Worm (Caenorhabditis elegans) whole organism, mixed stage, embryonic: ENCODE results near the gene W06G6.15.

Experiments
- bed-3 ChIP-seq: fragments of 200-800 bp; sonication (Bioruptor generic); optimal IDR thresholded peaks from 3 replicates; lab custom pipeline; 2018; ENCODE audit warnings: mild to moderate bottlenecking, missing genetic modification characterization, moderate library complexity, missing compliant biosample characterization
- blmp-1 ChIP-seq: fragments of 150-350 bp; optimal IDR thresholded peaks from 2 replicates; lab custom pipeline; 2014; ENCODE audit warnings: missing biosample characterization, missing genetic modification characterization
- ceh-39 ChIP-seq: fragments of 150-350 bp; optimal IDR thresholded peaks from 2 replicates; lab custom pipeline; 2014; ENCODE audit warnings: missing biosample characterization, missing genetic modification characterization
- ceh-43 ChIP-seq: fragments of 200-800 bp; sonication (Bioruptor generic); optimal IDR thresholded peaks from 2 replicates; lab custom pipeline; 2018; ENCODE audit warnings: mild to moderate bottlenecking, missing genetic modification characterization, moderate library complexity, missing compliant biosample characterization
- ceh-83 ChIP-seq: fragments of 200-800 bp; sonication (Bioruptor generic); optimal IDR thresholded peaks from 2 replicates; lab custom pipeline; 2018; ENCODE audit warnings: mild to moderate bottlenecking, missing genetic modification characterization, missing compliant biosample characterization
- ces-1 ChIP-seq: fragments of 150-350 bp; optimal IDR thresholded peaks from 2 replicates; lab custom pipeline; 2014; ENCODE audit warnings: missing biosample characterization, missing genetic modification reagents, missing genetic modification characterization
- cnd-1 ChIP-seq: fragments of 200-800 bp; sonication (Bioruptor generic); optimal IDR thresholded peaks from 2 replicates; lab custom pipeline; 2018; ENCODE audit warnings: mild to moderate bottlenecking, missing genetic modification characterization, missing compliant biosample characterization
- drap-1 ChIP-seq: fragments of 200-800 bp; sonication (Bioruptor generic); optimal IDR thresholded peaks from 3 replicates; lab custom pipeline; 2018; ENCODE audit warnings: mild to moderate bottlenecking, missing genetic modification characterization, missing compliant biosample characterization
- elt-1 ChIP-seq: sonication (generic microtip); optimal IDR thresholded peaks from 2 replicates; lab custom pipeline; 2017; ENCODE audit warnings: missing genetic modification characterization, mild to moderate bottlenecking, missing compliant biosample characterization, antibody characterized with exemption, moderate library complexity, borderline replicate concordance; ENCODE audit not compliant: insufficient read depth
- elt-3 ChIP-seq: fragments of 150-350 bp; optimal IDR thresholded peaks from 2 replicates; lab custom pipeline; 2014; ENCODE audit warnings: missing biosample characterization, missing genetic modification characterization
- ham-2 ChIP-seq: fragments of 200-800 bp; sonication (Bioruptor generic); optimal IDR thresholded peaks from 2 replicates; lab custom pipeline; 2018; ENCODE audit warnings: mild to moderate bottlenecking, missing genetic modification characterization, missing compliant biosample characterization
- lin-13 ChIP-seq: fragments of 150-350 bp; optimal IDR thresholded peaks from 2 replicates; lab custom pipeline; 2014; ENCODE audit warnings: missing biosample characterization, missing genetic modification characterization
- lin-32 ChIP-seq: fragments of 200-800 bp; sonication (Bioruptor generic); optimal IDR thresholded peaks from 2 replicates; lab custom pipeline; 2018; ENCODE audit warnings: mild to moderate bottlenecking, missing genetic modification characterization, missing compliant biosample characterization
- lsy-2 ChIP-seq: fragments of 150-350 bp; optimal IDR thresholded peaks from 2 replicates; lab custom pipeline; 2014; ENCODE audit warnings: missing biosample characterization, missing genetic modification characterization
- mls-2 ChIP-seq: sonication (generic microtip); optimal IDR thresholded peaks from 2 replicates; lab custom pipeline; 2016; ENCODE audit warnings: mild to moderate bottlenecking, missing genetic modification characterization, moderate library complexity, missing compliant biosample characterization
- nhr-12 ChIP-seq: fragments of 150-350 bp; optimal IDR thresholded peaks from 2 replicates; lab custom pipeline; 2014; ENCODE audit warnings: missing biosample characterization, missing genetic modification characterization
- nhr-2 ChIP-seq: fragments of 150-350 bp; optimal IDR thresholded peaks from 2 replicates; lab custom pipeline; 2014; ENCODE audit warnings: missing biosample characterization, missing genetic modification characterization
- nhr-237 ChIP-seq: fragments of 150-350 bp; optimal IDR thresholded peaks from 2 replicates; lab custom pipeline; 2014; ENCODE audit warnings: missing biosample characterization, missing genetic modification characterization
- nhr-28 ChIP-seq: fragments of 150-350 bp; optimal IDR thresholded peaks from 2 replicates; lab custom pipeline; 2014; ENCODE audit warnings: missing biosample characterization, missing genetic modification characterization
- nhr-76 ChIP-seq: sonication (generic microtip); optimal IDR thresholded peaks from 2 replicates; lab custom pipeline; 2017; ENCODE audit warnings: missing biosample characterization, missing genetic modification characterization
- pha-4 ChIP-seq: fragments of 150-350 bp; optimal IDR thresholded peaks from 2 replicates; lab custom pipeline; 2018; ENCODE audit warnings: missing biosample characterization, missing genetic modification reagents, missing genetic modification characterization
- snpc-4 ChIP-seq: fragments of 150-350 bp; optimal IDR thresholded peaks from 2 replicates; lab custom pipeline; 2014; ENCODE audit warnings: missing biosample characterization, missing genetic modification characterization
- sptf-1 ChIP-seq: sonication (generic microtip); optimal IDR thresholded peaks from 2 replicates; lab custom pipeline; 2017; ENCODE audit warnings: mild to moderate bottlenecking, missing genetic modification characterization, moderate library complexity, missing compliant biosample characterization
- tbx-8 ChIP-seq: fragments of 200-800 bp; sonication (Bioruptor generic); optimal IDR thresholded peaks from 2 replicates; lab custom pipeline; 2018; ENCODE audit warnings: mild to moderate bottlenecking, missing genetic modification characterization, moderate library complexity, missing compliant biosample characterization
- unc-120 ChIP-seq: sonication (generic microtip); optimal IDR thresholded peaks from 2 replicates; lab custom pipeline; 2017; ENCODE audit warnings: missing genetic modification characterization, missing compliant biosample characterization; ENCODE audit not compliant: poor library complexity, severe bottlenecking
- unc-39 ChIP-seq: fragments of 150-350 bp; optimal IDR thresholded peaks from 2 replicates; lab custom pipeline; 2014; ENCODE audit warnings: missing biosample characterization, missing genetic modification characterization
- unc-62 ChIP-seq: fragments of 150-350 bp; optimal IDR thresholded peaks from 2 replicates; lab custom pipeline; 2014; ENCODE audit warnings: missing biosample characterization, missing genetic modification reagents, missing genetic modification characterization
- zip-8 ChIP-seq: fragments of 150-350 bp; optimal IDR thresholded peaks from 2 replicates; lab custom pipeline; 2014; ENCODE audit warnings: missing biosample characterization, missing genetic modification characterization
- ztf-11 ChIP-seq: fragments of 150-350 bp; optimal IDR thresholded peaks from 2 replicates; lab custom pipeline; 2014; ENCODE audit warnings: missing biosample characterization, missing genetic modification characterization

The W06G6.15 gene

ce11 chrV:16672198-16672597 is 17.9 kb downstream of the W06G6.15 start, which contains the start of gene F14F8.8:
Gene F14F8.8 (minus strand): TSS chrV:16672298.
- no peak for TF ChIP-seq elt-1 (tag; lab: Kevin White, UChicago)
- TF ChIP-seq mls-2 (tag; lab: Kevin White, UChicago): no peak
- TF ChIP-seq tbx-8 (GFP tag; lab: Kevin White, UChicago): no peak
- no peak for TF ChIP-seq nhr-12 (tag; lab: Kevin White, UChicago)
- TF ChIP-seq sptf-1 (tag; lab: Kevin White, UChicago): no peak
- TF ChIP-seq cnd-1: no peak
- TF ChIP-seq pha-4: no peak
- no peak for TF ChIP-seq ceh-39 (tag; lab: Kevin White, UChicago)
- TF ChIP-seq nhr-237 (tag; lab: Kevin White, UChicago): no peak
- TF ChIP-seq zip-8 (tag; lab: Kevin White, UChicago): no peak
- no peak for TF ChIP-seq nhr-2 (tag; lab: Kevin White, UChicago)
- TF ChIP-seq, all 35 proteins: peak for 0

ce11 chrV:16674399-16674798 is 20.1 kb downstream of the W06G6.15 start:
- TF ChIP-seq lin-32 (GFP tag; lab: Kevin White, UChicago) (no peak), snpc-4 (tag; lab: Kevin White, UChicago) (no peak), ceh-43 (GFP tag; lab: Kevin White, UChicago) (no peak), drap-1 (GFP tag; lab: Kevin White, UChicago) (no peak), lin-13 (tag; lab: Kevin White, UChicago) (no peak), pha-4 (no peak), elt-1 (tag; lab: Kevin White, UChicago) (no peak), unc-39 (tag; lab: Kevin White, UChicago) (no peak), ham-2 (GFP tag; lab: Kevin White, UChicago) (no peak), mls-2 (tag; lab: Kevin White, UChicago) (no peak), nhr-28 (tag; lab: Kevin White, UChicago) (no peak), unc-62 (GFP tag; lab: Kevin White, UChicago) (no peak), cnd-1 (no peak), nhr-76 (tag; lab: Kevin White, UChicago) (no peak), ztf-11 (tag; lab: Kevin White, UChicago) (no peak), bed-3 (no peak), ceh-83 (GFP tag; lab: Kevin White, UChicago) (no peak), unc-120 (tag; lab: Kevin White, UChicago) (no peak), blmp-1 (tag; lab: Kevin White, UChicago) (no peak)

- TF ChIP-seq ces-1 (GFP tag; lab: Kevin White, UChicago) (no peak), unc-120 (tag; lab: Kevin White, UChicago) (no peak), bed-3 (no peak)
These were observed 21.2 kb downstream of the W06G6.15 start, which contains the start of gene srz-1 for ce11 chrV:16675553-16675952. Gene srz-1 (plus strand): TSS chrV:16675853.

ce11 chrV:16679237-16679636 is 24.9 kb downstream of the W06G6.15 start, which contains the start of gene srz-103:
Gene srz-103 (minus strand): TSS chrV:16679337.
- no peak for TF ChIP-seq nhr-28 (tag; lab: Kevin White, UChicago)
- TF ChIP-seq drap-1 (GFP tag; lab: Kevin White, UChicago): no peak
- TF ChIP-seq nhr-237 (tag; lab: Kevin White, UChicago): no peak
- TF ChIP-seq lin-13 (tag; lab: Kevin White, UChicago): no peak
- no peak for TF ChIP-seq elt-3
- TF ChIP-seq mls-2 (tag; lab: Kevin White, UChicago): no peak
- TF ChIP-seq ham-2 (GFP tag; lab: Kevin White, UChicago): no peak
- no peak for TF ChIP-seq unc-62 (GFP tag; lab: Kevin White, UChicago)
- no peak for TF ChIP-seq lsy-2 (tag; lab: Kevin White, UChicago)
- TF ChIP-seq lin-32 (GFP tag; lab: Kevin White, UChicago): no peak
- TF ChIP-seq ceh-43 (GFP tag; lab: Kevin White, UChicago): no peak

- TF ChIP-seq ces-1 (GFP tag; lab: Kevin White, UChicago): no peak
- TF ChIP-seq cnd-1: no peak
- TF ChIP-seq lin-32 (GFP tag; lab: Kevin White, UChicago): no peak
- no peak for TF ChIP-seq elt-1 (tag; lab: Kevin White, UChicago)
- TF ChIP-seq ceh-83 (GFP tag; lab: Kevin White, UChicago): no peak
These were observed 25.6 kb downstream of the W06G6.15 start, which contains the start of gene srw-44 for ce11 chrV:16679981-16680380. Gene srw-44 (plus strand): TSS chrV:16680281.
